Worm (Caenorhabditis elegans): Measurements from ENCODE around the gene C36A4.10.

DNA sequence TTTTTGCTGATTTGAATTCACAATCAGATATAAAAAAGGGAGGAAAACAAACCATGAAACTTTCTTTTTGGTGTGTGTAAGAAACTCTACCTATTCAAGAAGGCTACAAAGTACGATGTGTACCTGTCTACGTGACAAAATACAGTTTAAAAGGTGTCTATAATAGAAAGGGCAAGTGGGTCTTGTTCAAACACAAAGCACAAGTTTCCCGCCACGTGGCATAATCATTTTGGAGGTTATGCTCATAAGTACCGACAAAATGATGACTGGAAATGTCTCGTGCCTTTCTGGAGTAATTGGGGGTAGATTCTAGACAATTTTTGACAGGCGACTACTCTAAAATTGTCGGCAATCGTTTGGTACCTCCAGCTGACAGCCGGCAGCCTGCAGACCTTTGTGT lies 43.6 kb upstream of the C36A4.10 start:
- TF ChIP-seq B0310.2 (tag; optimal IDR thresholded peaks at IDR 0.05) (no peak), ceh-36 (tag; optimal IDR thresholded peaks at IDR 0.05) (no peak), sea-1 (GFP tag; conservative IDR thresholded peaks at IDR 0.05) (no peak), ceh-13 (GFP tag; optimal IDR thresholded peaks at IDR 0.05) (no peak), pes-1 (GFP tag; IDR thresholded peaks at IDR 0.05) (no peak), ama-1 (optimal IDR thresholded peaks at IDR 0.05) (no peak), tbx-37 (GFP tag; conservative IDR thresholded peaks at IDR 0.05) (no peak), aly-1 (tag; optimal IDR thresholded peaks at IDR 0.05) (no peak), F13C5.2 (tag; optimal IDR thresholded peaks at IDR 0.05) (no peak), hnd-1 (tag; optimal IDR thresholded peaks at IDR 0.05) (no peak)
